Fruit fly (Drosophila melanogaster) whole organism, wandering third instar larva: ENCODE data around the gene eIF1A.

Source experiments
- Abd-B ChIP-seq: fragments of >200 bp; optimal IDR thresholded peaks from 2 replicates; lab custom pipeline; 2017; ENCODE audit warnings: missing biosample characterization, missing genetic modification characterization
- CrebA ChIP-seq: fragments of 200-800 bp; sonication (Bioruptor generic); optimal IDR thresholded peaks from 2 replicates; lab custom pipeline; 2016; ENCODE audit warnings: missing biosample characterization, mild to moderate bottlenecking, missing genetic modification characterization, borderline replicate concordance
- Dfd ChIP-seq: fragments of >200 bp; optimal IDR thresholded peaks from 2 replicates; lab custom pipeline; 2017; ENCODE audit warnings: missing biosample characterization, missing genetic modification characterization
- Dif ChIP-seq: fragments of 200-275, 200-300 bp; sonication (Bioruptor generic); optimal IDR thresholded peaks from 2 replicates; lab custom pipeline; 2018; ENCODE audit warnings: missing biosample characterization, missing genetic modification characterization; ENCODE audit not compliant: partially characterized antibody
- GATAd ChIP-seq: sonication (Bioruptor generic); optimal IDR thresholded peaks from 2 replicates; lab custom pipeline; 2016; ENCODE audit warnings: missing biosample characterization, missing genetic modification characterization
- HLH106 ChIP-seq: fragments of 200-800 bp; optimal IDR thresholded peaks from 3 replicates; lab custom pipeline; 2019; ENCODE audit warnings: missing biosample characterization, mild to moderate bottlenecking, missing genetic modification characterization, moderate library complexity
- Hr78 ChIP-seq: fragments of >200 bp; optimal IDR thresholded peaks from 2 replicates; lab custom pipeline; 2017; ENCODE audit warnings: missing biosample characterization, missing genetic modification characterization
- Hr83 ChIP-seq: fragments of 200-300 bp; sonication (Bioruptor generic); optimal IDR thresholded peaks from 2 replicates; lab custom pipeline; 2016; ENCODE audit warnings: missing biosample characterization, mild to moderate bottlenecking, missing genetic modification characterization, moderate library complexity; ENCODE audit not compliant: poor library complexity, severe bottlenecking
- Jra ChIP-seq: sonication (Bioruptor generic); optimal IDR thresholded peaks from 2 replicates; lab custom pipeline; 2016; ENCODE audit warnings: missing biosample characterization, missing genetic modification characterization
- Mio ChIP-seq: sonication (Bioruptor generic); optimal IDR thresholded peaks from 2 replicates; lab custom pipeline; 2016; ENCODE audit warnings: missing biosample characterization, missing genetic modification characterization
- Myc ChIP-seq: fragments of >200 bp; optimal IDR thresholded peaks from 2 replicates; lab custom pipeline; 2017
- N ChIP-seq: fragments of >200 bp; optimal IDR thresholded peaks from 2 replicates; lab custom pipeline; 2018; ENCODE audit warnings: missing biosample characterization, missing external identifiers, missing genetic modification characterization
- OdsH ChIP-seq: fragments of 200-800 bp; sonication (Bioruptor generic); optimal IDR thresholded peaks from 2 replicates; lab custom pipeline; 2016; ENCODE audit warnings: missing biosample characterization, mild to moderate bottlenecking, missing genetic modification characterization
- Rel ChIP-seq, 2 experiments: fragments of 200-800 bp; sonication (Bioruptor generic) in 1 of 2; optimal IDR thresholded peaks; 2 replicates in 1 of 2; 3 replicates in 1 of 2; lab custom pipeline; 2016 to 2019; ENCODE audit warnings: mild to moderate bottlenecking in 2 of 2, missing biosample characterization in 2 of 2, missing genetic modification characterization in 2 of 2, moderate library complexity in 1 of 2
- Sp1 ChIP-seq: fragments of 200-800 bp; sonication (Bioruptor generic); optimal IDR thresholded peaks from 3 replicates; lab custom pipeline; 2019; ENCODE audit warnings: missing biosample characterization, mild to moderate bottlenecking, missing genetic modification characterization, moderate library complexity
- br ChIP-seq: fragments of 200-800 bp; sonication (Bioruptor generic); optimal IDR thresholded peaks from 2 replicates; lab custom pipeline; 2016; ENCODE audit warnings: missing biosample characterization, missing genetic modification characterization
- brk ChIP-seq: fragments of 200-800 bp; sonication (Bioruptor generic); optimal IDR thresholded peaks from 2 replicates; lab custom pipeline; 2016; ENCODE audit warnings: missing biosample characterization, mild to moderate bottlenecking, missing genetic modification characterization
- dl ChIP-seq, 2 experiments: fragments of 175-275, 200-275 bp in 1 of 2; fragments of 200-275 bp in 1 of 2; sonication (Bioruptor generic); optimal IDR thresholded peaks; lab custom pipeline; 2018; ENCODE audit warnings: mild to moderate bottlenecking in 2 of 2, missing biosample characterization in 2 of 2, missing genetic modification characterization in 2 of 2, moderate library complexity in 2 of 2; ENCODE audit not compliant: partially characterized antibody in 2 of 2, insufficient read depth in 1 of 2
- dmrt93B ChIP-seq: fragments of 200-800 bp; sonication (Bioruptor generic); optimal IDR thresholded peaks from 2 replicates; lab custom pipeline; 2018; ENCODE audit warnings: missing biosample characterization, mild to moderate bottlenecking, missing genetic modification characterization
- ey ChIP-seq: fragments of 200-800 bp; sonication (Bioruptor generic); optimal IDR thresholded peaks from 2 replicates; lab custom pipeline; 2016; ENCODE audit warnings: missing biosample characterization, missing genetic modification characterization
- foxo ChIP-seq, 2 experiments: fragments of 200-800 bp; sonication (Bioruptor generic); optimal IDR thresholded peaks; 2 replicates in 1 of 2; 3 replicates in 1 of 2; lab custom pipeline; 2016 to 2017; ENCODE audit warnings: missing biosample characterization in 2 of 2, missing genetic modification characterization in 2 of 2
- h ChIP-seq: fragments of 200-800 bp; sonication (Bioruptor generic); optimal IDR thresholded peaks from 3 replicates; lab custom pipeline; 2016; ENCODE audit warnings: missing biosample characterization, mild to moderate bottlenecking, missing genetic modification characterization
- jim ChIP-seq: fragments of 175-275, 200-325 bp; sonication (Bioruptor generic); optimal IDR thresholded peaks from 2 replicates; lab custom pipeline; 2016; ENCODE audit warnings: missing biosample characterization, mild to moderate bottlenecking, missing genetic modification characterization
- lola ChIP-seq: fragments of >200 bp; optimal IDR thresholded peaks from 2 replicates; lab custom pipeline; 2017; ENCODE audit warnings: missing biosample characterization, missing genetic modification characterization
- psq ChIP-seq: fragments of 200-800 bp; sonication (Bioruptor generic); optimal IDR thresholded peaks from 3 replicates; lab custom pipeline; 2017; ENCODE audit warnings: missing biosample characterization, mild to moderate bottlenecking, missing genetic modification characterization, moderate library complexity
- rgr ChIP-seq: fragments of 200-800 bp; sonication (Bioruptor generic); optimal IDR thresholded peaks from 3 replicates; lab custom pipeline; 2016; ENCODE audit warnings: missing biosample characterization, mild to moderate bottlenecking, missing genetic modification characterization
- sage ChIP-seq: fragments of 200-800 bp; sonication (Bioruptor generic); optimal IDR thresholded peaks from 2 replicates; lab custom pipeline; 2016; ENCODE audit warnings: missing biosample characterization, mild to moderate bottlenecking, missing genetic modification characterization
- sv ChIP-seq: fragments of 200-800 bp; sonication (Bioruptor generic); optimal IDR thresholded peaks from 3 replicates; lab custom pipeline; 2016; ENCODE audit warnings: missing biosample characterization, missing genetic modification characterization
- usp ChIP-seq: fragments of >200 bp; optimal IDR thresholded peaks from 2 replicates; lab custom pipeline; 2017; ENCODE audit warnings: missing biosample characterization, missing genetic modification characterization

The eIF1A gene

DNA sequence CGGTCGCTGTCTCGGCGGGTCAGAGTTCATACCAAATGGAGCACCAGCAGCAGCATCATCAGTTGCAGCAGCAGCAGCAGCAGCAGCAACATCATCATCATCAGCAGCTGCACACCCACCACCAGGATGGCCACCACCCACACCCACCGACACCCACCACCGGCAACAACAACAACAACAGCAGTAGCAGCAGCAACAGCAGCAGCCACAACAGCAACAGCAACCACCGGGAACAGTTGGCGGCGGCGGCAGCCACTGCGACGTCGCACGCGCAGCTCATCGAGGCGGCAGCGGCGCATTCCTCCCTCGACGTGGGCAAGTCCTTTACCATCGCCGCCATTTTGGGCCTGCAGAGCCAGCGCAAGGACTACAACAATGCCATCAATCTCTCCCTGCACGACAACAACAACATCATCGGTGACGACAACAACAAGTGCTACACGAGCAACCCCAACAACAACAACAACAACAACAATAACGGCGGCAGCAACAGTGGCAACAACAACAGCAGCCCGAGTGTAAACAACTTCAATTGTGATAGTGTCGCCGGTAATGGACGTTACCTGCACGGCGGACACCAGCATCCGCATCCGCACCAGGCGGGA is 4.6 kb upstream of the eIF1A start:
- TF ChIP-seq Dfd (GFP tag; lab: Kevin White, UChicago) (peak; percentile 89), OdsH (GFP tag; lab: Kevin White, UChicago) (no peak)
- TF ChIP-seq, all 38 proteins: peak for 1

DNA sequence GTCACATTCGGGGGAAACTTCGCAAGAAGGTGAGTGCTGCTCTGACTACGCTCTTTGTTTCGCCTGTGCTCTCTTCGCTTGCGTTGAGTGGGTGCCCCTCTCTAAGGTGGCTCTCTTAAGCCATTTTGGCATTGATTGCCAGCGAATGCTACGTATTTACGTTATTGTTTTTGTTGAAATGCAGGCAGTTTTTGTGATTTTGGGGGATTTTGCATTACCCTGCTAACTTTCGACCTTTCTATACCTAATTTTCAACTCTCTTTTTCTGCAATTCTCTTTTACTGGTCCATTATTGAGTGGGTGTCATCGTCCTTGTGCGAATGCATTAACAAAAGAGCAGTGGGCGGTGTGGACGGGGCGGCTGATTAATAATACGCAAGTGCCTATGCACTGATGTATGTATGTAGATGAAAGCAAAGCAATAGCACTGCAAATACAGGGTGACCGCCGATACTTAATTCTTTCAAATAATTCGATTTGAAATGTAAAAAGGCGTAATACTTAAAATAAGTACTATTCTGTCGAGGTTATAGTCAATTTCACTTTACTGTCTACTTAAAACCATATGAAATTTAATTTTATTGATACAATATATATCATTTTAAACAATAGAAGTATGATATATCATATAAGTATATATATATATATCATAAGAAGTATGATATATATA is 783 bp downstream of the eIF1A start:
- TF ChIP-seq Rel (GFP tag; optimal IDR thresholded peaks at IDR 0.05; lab: Kevin White, UChicago) (peak; percentile 35), Rel (tag; optimal IDR thresholded peaks at IDR 0.05; lab: Kevin White, UChicago) (peak; percentile 96), foxo (GFP tag; optimal IDR thresholded peaks at IDR 0.05; lab: Kevin White, UChicago) (peak in 1 of 2 experiments; percentile 42), Mio (GFP tag; lab: Kevin White, UChicago) (no peak), Dif (GFP tag; lab: Kevin White, UChicago) (peak; percentile 92), dl (GFP tag; optimal IDR thresholded peaks at IDR 0.05; lab: Kevin White, UChicago; ENCODE audit: insufficient read depth in 1 of 2, partially characterized antibody in 2 of 2) (peak; percentile 79 to 92), rgr (peak; percentile 10), brk (GFP tag; lab: Kevin White, UChicago) (no peak), psq (GFP tag; lab: Kevin White, UChicago) (peak; percentile 38), HLH106 (tag; lab: Kevin White, UChicago) (peak; percentile 19), sage (GFP tag; lab: Kevin White, UChicago) (peak; percentile 30)

DNA sequence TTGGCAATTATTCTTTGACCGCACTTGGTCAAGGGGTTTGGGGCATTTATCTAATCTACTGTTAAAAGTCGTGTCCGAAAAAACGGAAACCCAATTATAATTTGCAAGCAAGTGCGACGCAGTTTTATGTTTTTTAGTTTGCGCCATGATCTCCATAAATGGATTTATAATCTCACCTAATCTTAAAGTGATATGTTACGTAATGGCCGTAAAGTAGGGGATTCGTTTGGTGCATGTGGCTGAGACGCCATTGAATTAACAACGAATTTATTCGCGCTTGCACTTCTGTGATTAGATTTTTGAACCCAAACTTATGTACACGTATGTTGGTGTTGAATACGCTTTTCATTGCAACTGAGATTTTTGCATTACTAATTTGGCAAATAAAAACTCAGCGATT is 2.2 kb downstream of the eIF1A start:
- TF ChIP-seq Abd-B (GFP tag; lab: Kevin White, UChicago) (no peak), Hr83 (GFP tag; lab: Kevin White, UChicago) (no peak), jim (no peak), GATAd (GFP tag; lab: Kevin White, UChicago) (no peak), lola (GFP tag; lab: Kevin White, UChicago) (no peak), sv (GFP tag; lab: Kevin White, UChicago) (no peak), Rel (GFP tag; optimal IDR thresholded peaks at IDR 0.05; lab: Kevin White, UChicago) (no peak), Rel (tag; optimal IDR thresholded peaks at IDR 0.05; lab: Kevin White, UChicago) (no peak), HLH106 (tag; lab: Kevin White, UChicago) (no peak), usp (no peak), Myc (lab: Kevin White, UChicago) (no peak), dl (GFP tag; optimal IDR thresholded peaks at IDR 0.05; lab: Kevin White, UChicago; ENCODE audit: insufficient read depth in 1 of 2, partially characterized antibody in 2 of 2) (no peak), Sp1 (no peak), h (GFP tag; lab: Kevin White, UChicago) (no peak), CrebA (no peak), brk (GFP tag; lab: Kevin White, UChicago) (no peak), Dif (GFP tag; lab: Kevin White, UChicago) (no peak), ey (GFP tag; lab: Kevin White, UChicago) (no peak), Jra (GFP tag; lab: Kevin White, UChicago) (no peak)
- TF ChIP-seq, all 38 proteins: peak for 0

- TF ChIP-seq GATAd (GFP tag; lab: Kevin White, UChicago) (no peak), Rel (GFP tag; optimal IDR thresholded peaks at IDR 0.05; lab: Kevin White, UChicago) (no peak), Rel (tag; optimal IDR thresholded peaks at IDR 0.05; lab: Kevin White, UChicago) (peak; percentile 61), N (no peak), CrebA (no peak), h (GFP tag; lab: Kevin White, UChicago) (peak; percentile 79)
These were observed 2.9 kb downstream of the eIF1A start for dm6 chr3R:18277406-18277805.

- TF ChIP-seq Rel (GFP tag; optimal IDR thresholded peaks at IDR 0.05; lab: Kevin White, UChicago), result no peak
- peak; percentile 83 for TF ChIP-seq Rel (tag; optimal IDR thresholded peaks at IDR 0.05; lab: Kevin White, UChicago)
- no peak for TF ChIP-seq Jra (GFP tag; lab: Kevin White, UChicago)
- TF ChIP-seq rgr, result peak; percentile 34
- TF ChIP-seq Dif (GFP tag; lab: Kevin White, UChicago), result peak; percentile 53
- TF ChIP-seq Dfd (GFP tag; lab: Kevin White, UChicago), result no peak
- no peak for TF ChIP-seq GATAd (GFP tag; lab: Kevin White, UChicago)
- peak; percentile 32 for TF ChIP-seq OdsH (GFP tag; lab: Kevin White, UChicago)
- no peak for TF ChIP-seq usp
- peak; percentile 5 for TF ChIP-seq Hr83 (GFP tag; lab: Kevin White, UChicago)
- no peak for TF ChIP-seq Hr78 (GFP tag; lab: Kevin White, UChicago)
- peak; percentile 44 for TF ChIP-seq br (GFP tag; lab: Kevin White, UChicago)
- no peak for TF ChIP-seq jim
- TF ChIP-seq N, result no peak
- peak; percentile 66 for TF ChIP-seq h (GFP tag; lab: Kevin White, UChicago)
- TF ChIP-seq ey (GFP tag; lab: Kevin White, UChicago), result peak; percentile 25
- TF ChIP-seq dmrt93B, result no peak
- TF ChIP-seq foxo (GFP tag; optimal IDR thresholded peaks at IDR 0.05; lab: Kevin White, UChicago), result peak in 1 of 2 experiments; percentile 13
These were observed 5.0 kb downstream of the eIF1A start, which contains the start of gene CG7142 for dm6 chr3R:18279494-18279893. Gene CG7142, minus strand, starts transcription at chr3R:18279522.
